Worm (Caenorhabditis elegans): ENCODE measurements around the gene C24D10.5.

C24D10.5 gene

DNA sequence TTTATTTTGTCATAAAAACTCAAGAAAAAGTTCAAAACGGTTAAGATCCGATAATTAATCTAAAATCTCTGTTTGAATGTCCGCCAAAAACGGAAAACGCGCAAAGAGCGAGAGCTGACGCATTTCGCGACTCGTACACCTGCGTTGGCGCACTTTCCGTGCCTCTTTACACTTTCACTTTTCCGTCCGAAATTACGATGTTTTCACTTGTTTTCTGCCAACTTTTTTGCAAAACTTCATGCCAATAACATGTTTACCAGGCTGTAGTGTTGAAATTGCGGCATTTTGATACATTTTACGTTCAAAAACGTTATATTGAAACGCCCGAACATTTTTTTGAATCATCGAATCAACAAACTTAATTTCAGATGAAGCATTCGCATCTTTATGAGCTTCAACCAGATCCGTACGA lies 33.9 kb downstream of the C24D10.5 start, which contains the start of gene W03F8.4 (continued):
- peak; percentile 83 for TF ChIP-seq ceh-100 (GFP tag; IDR thresholded peaks at IDR 0.05)
- peak; percentile 75 for TF ChIP-seq F33H1.4 (GFP tag; IDR thresholded peaks at IDR 0.05)
- peak; percentile 85 for TF ChIP-seq ceh-27 (GFP tag; optimal IDR thresholded peaks at IDR 0.05)
- TF ChIP-seq nfyb-1 (GFP tag; IDR thresholded peaks at IDR 0.05): peak; percentile 89
- TF ChIP-seq athp-1 (tag; optimal IDR thresholded peaks at IDR 0.05): peak; percentile 41
- no peak for TF ChIP-seq cebp-2 (GFP tag; IDR thresholded peaks at IDR 0.05)
- peak; percentile 99 for TF ChIP-seq lin-54 (GFP tag; optimal IDR thresholded peaks at IDR 0.05)
- no peak for TF ChIP-seq F57C9.4 (tag; optimal IDR thresholded peaks at IDR 0.05)
- peak; percentile 89 for TF ChIP-seq attf-5 (GFP tag; optimal IDR thresholded peaks at IDR 0.05)
- peak; percentile 87 for TF ChIP-seq D2030.7 (GFP tag; IDR thresholded peaks at IDR 0.05)
- TF ChIP-seq mxl-1 (tag; optimal IDR thresholded peaks at IDR 0.05): no peak
- TF ChIP-seq akir-1 (GFP tag; optimal IDR thresholded peaks at IDR 0.05): peak; percentile 11
- TF ChIP-seq hsf-1 (GFP tag; IDR thresholded peaks at IDR 0.05): peak; percentile 75
- TF ChIP-seq lin-26 (GFP tag; IDR thresholded peaks at IDR 0.05): 0 out of 2 replicates have a peak, but pooled peaks have one; percentile 35
- TF ChIP-seq egl-18 (GFP tag; IDR thresholded peaks at IDR 0.05): 0 out of 2 replicates have a peak, but pooled peaks have one; percentile 64
- TF ChIP-seq C06A6.2 (GFP tag; conservative IDR thresholded peaks at IDR 0.05): peak; percentile 83
- TF ChIP-seq pbrm-1 (GFP tag; IDR thresholded peaks at IDR 0.05): peak; percentile 95
- peak; percentile 91 for TF ChIP-seq efl-1 (GFP tag; optimal IDR thresholded peaks at IDR 0.05)
- peak; percentile 91 for TF ChIP-seq K11D2.4 (GFP tag; IDR thresholded peaks at IDR 0.05)
- no peak for TF ChIP-seq nhr-90 (tag; optimal IDR thresholded peaks at IDR 0.05)
- TF ChIP-seq Y53G8AR.9 (GFP tag; conservative IDR thresholded peaks at IDR 0.05): peak; percentile 94
- TF ChIP-seq dox-1 (GFP tag; IDR thresholded peaks at IDR 0.05): peak; percentile 96
- peak; percentile 93 for TF ChIP-seq ekl-4 (GFP tag; IDR thresholded peaks at IDR 0.05)
- peak; percentile 1 for TF ChIP-seq hrde-1 (tag; optimal IDR thresholded peaks at IDR 0.05; ENCODE audit: borderline replicate concordance)
- no peak for TF ChIP-seq mes-4 (tag; optimal IDR thresholded peaks at IDR 0.05)
- peak; percentile 88 for TF ChIP-seq madf-6 (GFP tag; IDR thresholded peaks at IDR 0.05)
- peak; percentile 42 for TF ChIP-seq atf-7 (tag; optimal IDR thresholded peaks at IDR 0.05)
- TF ChIP-seq nhr-120 (GFP tag; IDR thresholded peaks at IDR 0.05): no peak
- no peak for TF ChIP-seq ama-1 (optimal IDR thresholded peaks at IDR 0.05)
- no peak for TF ChIP-seq ama-1 (GFP tag; optimal IDR thresholded peaks at IDR 0.05)
- TF ChIP-seq ceh-79 (tag; optimal IDR thresholded peaks at IDR 0.05): no peak
- TF ChIP-seq tbx-9 (tag; optimal IDR thresholded peaks at IDR 0.05; ENCODE audit: borderline replicate concordance): no peak
- TF ChIP-seq unc-130 (GFP tag; optimal IDR thresholded peaks at IDR 0.05): peak; percentile 47
- TF ChIP-seq zim-3 (tag; optimal IDR thresholded peaks at IDR 0.05): peak; percentile 25
- no peak for TF ChIP-seq aptf-2 (GFP tag; conservative IDR thresholded peaks at IDR 0.05)
- TF ChIP-seq fkh-3 (tag; optimal IDR thresholded peaks at IDR 0.05): no peak
- TF ChIP-seq dpff-1 (tag; optimal IDR thresholded peaks at IDR 0.05): no peak
- peak; percentile 94 for TF ChIP-seq mcd-1 (GFP tag; IDR thresholded peaks at IDR 0.05)
- TF ChIP-seq mel-28 (tag; optimal IDR thresholded peaks at IDR 0.05; ENCODE audit: borderline replicate concordance): no peak
- no peak for TF ChIP-seq aptf-3 (GFP tag; IDR thresholded peaks at IDR 0.05)
- TF ChIP-seq Y95B8A.8 (GFP tag; IDR thresholded peaks at IDR 0.05): 0 out of 2 replicates have a peak, but pooled peaks have one; percentile 19
- no peak for TF ChIP-seq rec-8 (tag; optimal IDR thresholded peaks at IDR 0.05)
- no peak for TF ChIP-seq let-526 (GFP tag; IDR thresholded peaks at IDR 0.05)
- TF ChIP-seq Y79H2A.3 (GFP tag; conservative IDR thresholded peaks at IDR 0.05): no peak
